Worm (Caenorhabditis elegans) whole organism, early embryonic: ENCODE measurements around the gene C50B6.1.

Experiments used
- B0310.2 ChIP-seq: sonication (generic microtip); optimal IDR thresholded peaks from 2 replicates; lab custom pipeline; 2016; ENCODE audit warnings: mild to moderate bottlenecking, missing genetic modification characterization, missing compliant biosample characterization
- F13C5.2 ChIP-seq: sonication (generic microtip); optimal IDR thresholded peaks from 2 replicates; lab custom pipeline; 2017; ENCODE audit warnings: mild to moderate bottlenecking, missing genetic modification characterization, inconsistent platforms, missing compliant biosample characterization
- aly-1 ChIP-seq: sonication (generic microtip); optimal IDR thresholded peaks from 2 replicates; lab custom pipeline; 2016; ENCODE audit warnings: missing genetic modification characterization, missing compliant biosample characterization
- ama-1 ChIP-seq: fragments of 150-350 bp; optimal IDR thresholded peaks from 2 replicates; lab custom pipeline; 2014
- ceh-13 ChIP-seq: fragments of 200-800 bp; sonication (Bioruptor generic); optimal IDR thresholded peaks from 2 replicates; lab custom pipeline; 2018; ENCODE audit warnings: mild to moderate bottlenecking, missing genetic modification characterization, missing compliant biosample characterization
- ceh-36 ChIP-seq: sonication (generic microtip); optimal IDR thresholded peaks from 2 replicates; lab custom pipeline; 2016; ENCODE audit warnings: missing genetic modification characterization, inconsistent platforms, missing compliant biosample characterization
- ets-7 ChIP-seq: sonication (generic microtip); optimal IDR thresholded peaks from 2 replicates; lab custom pipeline; 2016; ENCODE audit warnings: missing genotype, missing genetic modification characterization, missing compliant biosample characterization
- flt-1 ChIP-seq: fragments of 200-800 bp; sonication (Bioruptor generic); IDR thresholded peaks from 2 replicates; pipeline ENCODE4 v1.3.6; 2022; ENCODE audit warnings: missing genetic modification characterization, missing compliant biosample characterization
- hmbx-1 ChIP-seq: sonication (generic microtip); optimal IDR thresholded peaks from 2 replicates; lab custom pipeline; 2016; ENCODE audit warnings: mild to moderate bottlenecking, missing genetic modification characterization, missing compliant biosample characterization
- hmg-4 ChIP-seq: fragments of 200-800 bp; sonication (Bioruptor generic); optimal IDR thresholded peaks from 2 replicates; lab custom pipeline; 2018; ENCODE audit warnings: mild to moderate bottlenecking, missing genetic modification characterization, missing compliant biosample characterization
- hnd-1 ChIP-seq: sonication (generic microtip); optimal IDR thresholded peaks from 2 replicates; lab custom pipeline; 2016; ENCODE audit warnings: missing genetic modification characterization, missing compliant biosample characterization
- pes-1 ChIP-seq: fragments of 200-800 bp; sonication (Bioruptor generic); IDR thresholded peaks from 2 replicates; pipeline ENCODE4 v1.3.6; 2022; ENCODE audit warnings: missing genetic modification reagents, missing genetic modification characterization, missing compliant biosample characterization
- scrt-1 ChIP-seq: fragments of 200-800 bp; sonication (Bioruptor generic); IDR thresholded peaks from 2 replicates; pipeline ENCODE4 v1.3.6; 2022; ENCODE audit warnings: missing genetic modification characterization, missing compliant biosample characterization
- sea-1 ChIP-seq: fragments of 200-800 bp; sonication (Bioruptor generic); conservative IDR thresholded peaks from 2 replicates; pipeline ENCODE4 v1.3.6; 2022; ENCODE audit warnings: missing genetic modification characterization, missing compliant biosample characterization
- tbx-11 ChIP-seq: fragments of 200-800 bp; sonication (Bioruptor generic); IDR thresholded peaks from 2 replicates; pipeline ENCODE4 v1.3.6; 2022; ENCODE audit warnings: missing genetic modification characterization, missing compliant biosample characterization
- tbx-37 ChIP-seq: fragments of 200-800 bp; sonication (Bioruptor generic); conservative IDR thresholded peaks from 2 replicates; pipeline ENCODE4 v1.3.6; 2022; ENCODE audit warnings: missing genetic modification reagents, missing genetic modification characterization, missing compliant biosample characterization
- tra-4 ChIP-seq: sonication (generic microtip); optimal IDR thresholded peaks from 2 replicates; lab custom pipeline; 2017; ENCODE audit warnings: missing genetic modification characterization, missing compliant biosample characterization

C50B6.1 gene

DNA sequence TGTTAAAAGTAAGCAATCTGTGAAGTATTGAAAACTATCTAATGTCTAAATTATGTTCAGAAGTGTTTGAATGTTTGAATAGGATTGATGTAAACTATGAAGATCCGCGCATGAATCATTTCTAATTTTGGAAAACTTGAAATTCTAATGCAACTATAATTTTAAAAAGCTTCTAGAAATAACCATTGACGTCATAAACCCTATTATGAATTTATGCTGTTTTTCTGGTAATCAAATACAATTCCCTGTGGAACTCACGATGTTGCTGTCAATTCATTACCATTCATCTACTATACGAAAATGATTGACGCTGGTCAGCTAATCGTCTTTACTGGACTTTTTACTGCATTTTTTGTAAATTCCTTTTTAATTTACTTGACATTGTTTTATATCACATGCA, 18.7 kb downstream of the C50B6.1 start, which contains the start of gene str-37:
str-37 (plus strand) TSS at position 301 of the 400 bp plus-strand sequence.
- TF ChIP-seq B0310.2 (no peak), flt-1 (no peak), tbx-11 (GFP tag; lab: Robert Waterston, UW) (no peak), hmg-4 (GFP tag; lab: Kevin White, UChicago) (no peak), ceh-13 (no peak), ets-7 (no peak)

DNA sequence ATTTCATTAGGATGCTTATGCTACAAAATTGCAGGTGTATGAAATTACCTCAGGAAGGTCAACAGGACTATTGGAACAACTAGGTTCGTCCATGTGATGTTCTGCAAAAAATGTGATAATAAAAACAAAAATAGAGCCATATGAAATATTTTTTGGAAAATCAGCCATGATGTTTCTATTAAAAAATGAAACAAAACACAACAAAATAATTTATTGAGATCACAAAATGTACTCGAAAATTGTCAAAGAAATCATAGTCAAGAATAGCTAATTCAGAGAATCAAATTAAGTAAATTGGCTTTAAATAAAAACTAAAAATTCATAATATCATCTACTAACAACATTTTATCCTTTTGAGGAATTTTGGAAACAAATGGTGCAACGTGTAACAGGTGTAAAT, 22.2 kb downstream of the C50B6.1 start, which contains the start of gene nhr-129:
nhr-129 (minus strand) TSS at position 101 of the 400 bp plus-strand sequence.
- TF ChIP-seq ets-7: no peak
- no peak for TF ChIP-seq hmg-4 (GFP tag; lab: Kevin White, UChicago)
- TF ChIP-seq tbx-11 (GFP tag; lab: Robert Waterston, UW): no peak
- TF ChIP-seq tra-4: no peak
- TF ChIP-seq hmbx-1 (tag; lab: Kevin White, UChicago): no peak
- no peak for TF ChIP-seq ceh-36 (tag; lab: Kevin White, UChicago)
- TF ChIP-seq scrt-1 (GFP tag; lab: Robert Waterston, UW): no peak
- no peak for TF ChIP-seq sea-1 (GFP tag; lab: Robert Waterston, UW)
- TF ChIP-seq F13C5.2: no peak
- no peak for TF ChIP-seq pes-1 (GFP tag; lab: Robert Waterston, UW)
- TF ChIP-seq ceh-13: no peak
- TF ChIP-seq ama-1 (lab: Kevin White, UChicago): no peak
- TF ChIP-seq aly-1 (tag; lab: Kevin White, UChicago): no peak
- no peak for TF ChIP-seq tbx-37 (GFP tag; lab: Robert Waterston, UW)

DNA sequence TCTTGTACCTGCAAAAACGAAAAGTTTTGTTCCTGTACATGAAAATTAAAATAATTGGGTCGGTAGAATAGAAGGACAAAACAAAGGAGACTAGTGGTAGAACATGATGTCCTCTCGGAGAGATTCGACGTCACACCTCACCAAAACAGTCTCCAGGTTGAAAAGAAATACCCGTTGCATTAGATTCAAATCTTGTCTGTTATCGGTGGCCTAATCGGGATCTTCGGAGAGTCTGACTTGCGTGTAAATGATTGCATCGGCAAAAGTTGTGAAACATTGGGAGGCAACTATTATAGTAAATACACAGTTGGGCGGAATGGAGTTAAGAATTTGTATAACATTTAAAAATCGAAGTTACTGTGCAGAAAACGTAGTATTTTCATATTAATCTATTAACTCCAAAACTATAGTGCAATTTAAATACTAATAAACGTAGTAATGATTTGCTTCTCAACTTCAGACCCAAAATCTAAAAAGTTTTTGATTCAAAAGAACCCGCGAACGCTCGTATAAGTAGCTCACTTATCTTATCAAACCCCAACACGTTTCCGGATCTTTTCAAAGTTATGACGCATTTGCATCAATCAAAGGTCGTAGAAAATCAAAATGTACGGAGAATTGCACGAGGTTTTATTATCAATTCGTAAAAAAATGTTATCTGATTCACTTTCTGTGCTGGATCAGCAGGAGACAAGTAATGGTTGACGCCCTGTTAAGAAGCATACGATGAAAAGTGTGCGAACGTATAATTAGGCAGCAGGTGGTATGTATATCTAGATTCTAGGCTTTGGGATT, 24.9 kb downstream of the C50B6.1 start, which contains the start of gene nhr-168:
nhr-168 (minus strand) TSS at position 486 of the 795 bp plus-strand sequence.
- TF ChIP-seq ceh-36 (tag; lab: Kevin White, UChicago): no peak
- TF ChIP-seq ets-7: no peak
- TF ChIP-seq flt-1: no peak
- TF ChIP-seq hmg-4 (GFP tag; lab: Kevin White, UChicago): no peak
- no peak for TF ChIP-seq F13C5.2
- no peak for TF ChIP-seq B0310.2
- no peak for TF ChIP-seq ama-1 (lab: Kevin White, UChicago)
- no peak for TF ChIP-seq tbx-11 (GFP tag; lab: Robert Waterston, UW)

DNA sequence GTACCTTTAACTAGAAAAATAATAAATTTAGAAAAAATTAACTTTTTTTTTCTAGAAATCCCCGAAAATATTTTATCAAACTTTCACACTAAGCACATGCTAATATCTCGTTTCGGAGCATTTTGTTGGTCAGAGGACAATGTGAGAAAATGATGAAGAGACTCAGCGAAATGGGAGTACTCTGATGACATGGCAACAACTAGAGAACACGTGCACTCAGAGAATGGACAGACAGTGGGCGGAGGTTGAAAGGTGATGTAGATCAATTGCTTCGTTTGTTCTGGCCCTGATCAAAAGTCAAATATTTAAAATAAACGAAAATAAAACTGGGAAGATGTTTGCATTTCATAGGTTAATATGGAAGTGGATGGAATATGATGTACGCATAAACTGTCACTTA, 25.7 kb downstream of the C50B6.1 start:
- TF ChIP-seq ets-7 (no peak), ceh-36 (tag; lab: Kevin White, UChicago) (no peak), B0310.2 (no peak), F13C5.2 (no peak), ama-1 (lab: Kevin White, UChicago) (no peak), sea-1 (GFP tag; lab: Robert Waterston, UW) (no peak), pes-1 (GFP tag; lab: Robert Waterston, UW) (no peak), hmg-4 (GFP tag; lab: Kevin White, UChicago) (no peak), tbx-37 (GFP tag; lab: Robert Waterston, UW) (no peak), hmbx-1 (tag; lab: Kevin White, UChicago) (no peak), tbx-11 (GFP tag; lab: Robert Waterston, UW) (no peak), ceh-13 (no peak), aly-1 (tag; lab: Kevin White, UChicago) (no peak), hnd-1 (tag; lab: Kevin White, UChicago) (no peak), scrt-1 (GFP tag; lab: Robert Waterston, UW) (no peak), tra-4 (no peak), flt-1 (no peak)

DNA sequence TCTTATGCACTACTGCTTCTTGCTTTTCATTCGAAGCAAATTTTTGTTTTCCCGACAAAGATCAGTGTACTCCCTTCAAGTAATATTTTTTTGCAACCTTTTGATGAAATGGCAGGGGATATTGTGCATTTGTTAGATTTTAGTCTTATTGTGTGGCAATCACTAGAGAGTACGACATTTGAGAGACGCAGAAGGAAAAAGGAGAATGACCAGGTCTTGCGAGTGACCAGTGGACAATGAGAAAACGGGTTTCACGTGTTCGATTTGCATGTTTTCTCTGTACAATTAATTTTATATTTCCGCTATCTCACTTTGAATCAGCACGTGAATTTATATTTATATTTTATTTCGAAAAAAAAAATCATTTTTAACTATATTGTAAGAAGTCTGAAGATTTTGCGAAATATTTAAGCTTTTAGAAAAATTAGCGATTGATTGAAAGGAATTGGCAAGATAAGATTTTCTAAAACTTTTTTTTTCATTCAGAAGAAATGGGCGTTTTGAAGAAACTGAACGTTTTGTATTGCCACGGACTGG, 27.2 kb downstream of the C50B6.1 start, which contains the start of gene C50B6.9:
C50B6.9 (plus strand) TSS at position 487 of the 537 bp plus-strand sequence.
- TF ChIP-seq hnd-1 (tag; lab: Kevin White, UChicago) (no peak), hmbx-1 (tag; lab: Kevin White, UChicago) (no peak), ceh-13 (no peak), ets-7 (no peak), hmg-4 (GFP tag; lab: Kevin White, UChicago) (no peak), aly-1 (tag; lab: Kevin White, UChicago) (no peak), tra-4 (no peak), B0310.2 (no peak), tbx-11 (GFP tag; lab: Robert Waterston, UW) (no peak), F13C5.2 (no peak), ceh-36 (tag; lab: Kevin White, UChicago) (no peak), scrt-1 (GFP tag; lab: Robert Waterston, UW) (no peak), tbx-37 (GFP tag; lab: Robert Waterston, UW) (no peak), ama-1 (lab: Kevin White, UChicago) (no peak), flt-1 (no peak), sea-1 (GFP tag; lab: Robert Waterston, UW) (no peak), pes-1 (GFP tag; lab: Robert Waterston, UW) (no peak)

DNA sequence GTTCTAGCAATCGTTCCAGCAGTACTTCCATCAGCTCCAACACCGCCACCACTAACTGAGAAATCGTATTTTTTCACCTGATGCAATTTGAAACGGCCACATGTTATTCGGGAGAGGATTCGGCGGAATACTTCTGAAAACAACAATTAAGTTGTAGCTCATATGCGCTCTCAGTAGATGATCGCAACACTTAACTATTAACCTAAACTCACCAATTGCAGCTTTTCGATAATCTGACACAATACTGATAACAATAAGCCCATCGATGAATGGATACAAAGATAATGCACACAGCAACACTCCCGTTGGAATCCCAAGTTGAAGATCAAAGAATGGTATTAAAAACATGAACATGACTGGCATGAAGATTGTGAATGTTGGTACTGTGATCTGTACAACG, 29.3 kb downstream of the C50B6.1 start:
- TF ChIP-seq ama-1 (lab: Kevin White, UChicago) (no peak), aly-1 (tag; lab: Kevin White, UChicago) (no peak), ets-7 (no peak), sea-1 (GFP tag; lab: Robert Waterston, UW) (no peak), pes-1 (GFP tag; lab: Robert Waterston, UW) (no peak), flt-1 (no peak), tra-4 (no peak), B0310.2 (no peak), F13C5.2 (no peak), hmg-4 (GFP tag; lab: Kevin White, UChicago) (no peak), tbx-37 (GFP tag; lab: Robert Waterston, UW) (no peak), hmbx-1 (tag; lab: Kevin White, UChicago) (no peak), hnd-1 (tag; lab: Kevin White, UChicago) (no peak), tbx-11 (GFP tag; lab: Robert Waterston, UW) (no peak)
